Fruit fly (Drosophila melanogaster) whole organism, embryonic: Measurements from ENCODE around the gene CG6891.

ENCODE experiments used
- Aef1 ChIP-seq: fragments of 200-800 bp; sonication (Bioruptor generic); IDR thresholded peaks from 3 replicates; pipeline ENCODE4 v1.3.6; 2022; ENCODE audit warnings: missing biosample characterization, missing genetic modification characterization
- Atf3 ChIP-seq: fragments of 200-800 bp; sonication (Bioruptor generic); optimal IDR thresholded peaks from 3 replicates; lab custom pipeline; 2016; ENCODE audit warnings: missing biosample characterization, missing genetic modification characterization
- BEAF-32 ChIP-seq: fragments of 200-800 bp; sonication (Bioruptor generic); optimal IDR thresholded peaks from 3 replicates; lab custom pipeline; 2017; ENCODE audit warnings: missing biosample characterization, missing genetic modification characterization, mild to moderate bottlenecking, moderate library complexity, missing genetic modification reagents
- Bgb ChIP-seq: fragments of 200-800 bp; sonication (Bioruptor generic); IDR thresholded peaks from 2 replicates; pipeline ENCODE4 v1.3.6; 2022; ENCODE audit warnings: missing biosample characterization, missing genetic modification characterization; ENCODE audit not compliant: partially characterized antibody
- CG10267 ChIP-seq: fragments of 200-800 bp; sonication (Bioruptor generic); optimal IDR thresholded peaks from 2 replicates; lab custom pipeline; 2018; ENCODE audit warnings: missing biosample characterization, mild to moderate bottlenecking, missing genetic modification characterization, moderate library complexity
- CG11504 ChIP-seq: fragments of 200-800 bp; sonication (Bioruptor generic); optimal IDR thresholded peaks from 3 replicates; lab custom pipeline; 2019; ENCODE audit warnings: missing biosample characterization, mild to moderate bottlenecking, missing genetic modification characterization, moderate library complexity
- CG14441 ChIP-seq: fragments of 200-800 bp; sonication (Bioruptor generic); IDR thresholded peaks from 2 replicates; pipeline ENCODE4 v1.3.6; 2022; ENCODE audit warnings: missing biosample characterization, missing genetic modification characterization
- CG1529 ChIP-seq: fragments of 200-800 bp; sonication (Bioruptor generic); optimal IDR thresholded peaks from 3 replicates; lab custom pipeline; 2018; ENCODE audit warnings: missing biosample characterization, missing genetic modification characterization
- CG17186 ChIP-seq: fragments of 200-800 bp; sonication (Bioruptor generic); optimal IDR thresholded peaks from 3 replicates; lab custom pipeline; 2017; ENCODE audit warnings: missing biosample characterization, missing genetic modification reagents, missing genetic modification characterization
- CG17328 ChIP-seq: fragments of 200-800 bp; sonication (Bioruptor generic); IDR thresholded peaks from 2 replicates; pipeline ENCODE4 v1.3.6; 2022; ENCODE audit warnings: missing biosample characterization, missing genetic modification characterization
- CG17612 ChIP-seq: fragments of 200-800 bp; sonication (Bioruptor generic); IDR thresholded peaks from 2 replicates; pipeline ENCODE4 v1.3.6; 2022; ENCODE audit warnings: missing biosample characterization, missing genetic modification characterization
- CG30403 ChIP-seq: fragments of 200-800 bp; sonication (Bioruptor generic); optimal IDR thresholded peaks from 3 replicates; lab custom pipeline; 2016; ENCODE audit warnings: missing biosample characterization, missing genetic modification characterization
- CG32772 ChIP-seq: fragments of 200-800 bp; sonication (Bioruptor generic); IDR thresholded peaks from 2 replicates; pipeline ENCODE4 v1.3.6; 2022; ENCODE audit warnings: missing biosample characterization, missing genetic modification characterization
- CG34224 ChIP-seq: fragments of 200-800 bp; sonication (Bioruptor generic); IDR thresholded peaks from 3 replicates; pipeline ENCODE4 v1.3.6; 2022; ENCODE audit warnings: missing biosample characterization, missing genetic modification characterization; ENCODE audit not compliant: partially characterized antibody
- CG34376 ChIP-seq: fragments of 200-800 bp; sonication (Bioruptor generic); optimal IDR thresholded peaks from 2 replicates; lab custom pipeline; 2018; ENCODE audit warnings: missing biosample characterization, mild to moderate bottlenecking, missing genetic modification characterization
- CG3847 ChIP-seq: fragments of 200-800 bp; sonication (Bioruptor generic); IDR thresholded peaks from 2 replicates; pipeline ENCODE4 v1.3.6; 2022; ENCODE audit warnings: missing biosample characterization, missing genetic modification characterization
- CG6791 ChIP-seq: fragments of 200-800 bp; sonication (Bioruptor generic); IDR thresholded peaks from 3 replicates; pipeline ENCODE4 v1.3.6; 2022; ENCODE audit warnings: missing biosample characterization, missing genetic modification characterization; ENCODE audit not compliant: partially characterized antibody
- CG6813 ChIP-seq: fragments of 200-800 bp; sonication (Bioruptor generic); optimal IDR thresholded peaks from 2 replicates; lab custom pipeline; 2017; ENCODE audit warnings: missing biosample characterization, missing genetic modification characterization, mild to moderate bottlenecking, moderate library complexity, missing genetic modification reagents
- CG7357 ChIP-seq: fragments of 200-800 bp; sonication (Bioruptor generic); IDR thresholded peaks from 3 replicates; pipeline ENCODE4 v1.3.6; 2022; ENCODE audit warnings: missing biosample characterization, missing genetic modification characterization
- CG7556 ChIP-seq: fragments of 200-800 bp; sonication (Bioruptor generic); optimal IDR thresholded peaks from 2 replicates; lab custom pipeline; 2017; ENCODE audit warnings: missing biosample characterization, mild to moderate bottlenecking, missing genetic modification characterization
- CG8281 ChIP-seq: fragments of 200-800 bp; sonication (Bioruptor generic); optimal IDR thresholded peaks from 2 replicates; lab custom pipeline; 2018; ENCODE audit warnings: missing biosample characterization, mild to moderate bottlenecking, missing genetic modification characterization, moderate library complexity
- CG8359 ChIP-seq: fragments of 200-800 bp; sonication (Bioruptor generic); optimal IDR thresholded peaks from 2 replicates; lab custom pipeline; 2017; ENCODE audit warnings: missing biosample characterization, mild to moderate bottlenecking, missing genetic modification characterization, borderline replicate concordance
- CG9932 ChIP-seq: fragments of 200-800 bp; sonication (Bioruptor generic); IDR thresholded peaks from 2 replicates; pipeline ENCODE4 v1.3.6; 2022; ENCODE audit warnings: missing biosample characterization, missing genetic modification characterization
- CTCF ChIP-seq: fragments of 200-800 bp; sonication (Bioruptor generic); optimal IDR thresholded peaks from 2 replicates; lab custom pipeline; 2017; ENCODE audit warnings: missing biosample characterization, mild to moderate bottlenecking, missing genetic modification characterization, moderate library complexity
- Dip3 ChIP-seq: fragments of 200-800 bp; sonication (Bioruptor generic); optimal IDR thresholded peaks from 3 replicates; lab custom pipeline; 2016; ENCODE audit warnings: missing biosample characterization, missing genetic modification characterization
- Eip74EF ChIP-seq, 2 experiments: fragments of 200-800 bp in 1 of 2; fragments of >200 bp in 1 of 2; sonication (Bioruptor generic) in 1 of 2; optimal IDR thresholded peaks; 2 replicates each; lab custom pipeline; 2017 to 2019; ENCODE audit warnings: missing biosample characterization in 2 of 2, missing genetic modification characterization in 2 of 2, mild to moderate bottlenecking in 1 of 2, moderate library complexity in 1 of 2
- HLH4C ChIP-seq: fragments of 200-800 bp; sonication (Bioruptor generic); IDR thresholded peaks from 3 replicates; pipeline ENCODE4 v1.3.6; 2022; ENCODE audit warnings: missing biosample characterization, missing genetic modification characterization; ENCODE audit not compliant: partially characterized antibody
- Hmr ChIP-seq: fragments of 200-800 bp; sonication (Bioruptor generic); optimal IDR thresholded peaks from 3 replicates; lab custom pipeline; 2017; ENCODE audit warnings: mild to moderate bottlenecking, missing biosample characterization, missing genetic modification reagents, missing genetic modification characterization
- MBD-R2 ChIP-seq: fragments of 200-800 bp; sonication (Bioruptor generic); IDR thresholded peaks from 2 replicates; pipeline ENCODE4 v1.3.6; 2022; ENCODE audit warnings: missing biosample characterization, missing genetic modification characterization
- MESR4 ChIP-seq: fragments of 200-800 bp; sonication (Bioruptor generic); optimal IDR thresholded peaks from 2 replicates; lab custom pipeline; 2018; ENCODE audit warnings: missing biosample characterization, mild to moderate bottlenecking, missing genetic modification characterization, moderate library complexity
- Rfx ChIP-seq: fragments of 200-800 bp; sonication (Bioruptor generic); IDR thresholded peaks from 2 replicates; pipeline ENCODE4 v1.3.6; 2022; ENCODE audit warnings: missing biosample characterization, missing genetic modification characterization
- Usf ChIP-seq: fragments of 200-800 bp; sonication (Bioruptor generic); optimal IDR thresholded peaks from 2 replicates; lab custom pipeline; 2017; ENCODE audit warnings: missing genotype, missing biosample characterization, missing genetic modification characterization
- al ChIP-seq: fragments of 200-800 bp; sonication (Bioruptor generic); IDR thresholded peaks from 2 replicates; pipeline ENCODE4 v1.3.6; 2022; ENCODE audit warnings: missing biosample characterization, missing genetic modification characterization
- br ChIP-seq: fragments of >200 bp; optimal IDR thresholded peaks from 2 replicates; lab custom pipeline; 2017
- chinmo ChIP-seq: fragments of 200-800 bp; sonication (Bioruptor generic); IDR thresholded peaks from 4 replicates; pipeline ENCODE4 v1.3.6; 2022; ENCODE audit warnings: missing biosample characterization, missing genetic modification characterization; ENCODE audit not compliant: partially characterized antibody
- gfzf ChIP-seq: fragments of 200-800 bp; sonication (Bioruptor generic); optimal IDR thresholded peaks from 2 replicates; lab custom pipeline; 2016; ENCODE audit warnings: missing biosample characterization, mild to moderate bottlenecking, missing genetic modification characterization, moderate library complexity
- her ChIP-seq: fragments of 200-800 bp; sonication (Bioruptor generic); optimal IDR thresholded peaks from 2 replicates; lab custom pipeline; 2016; ENCODE audit warnings: missing biosample characterization, missing genetic modification characterization
- hkb ChIP-seq, 2 experiments: fragments of 200-800 bp in 1 of 2; fragments of >200 bp in 1 of 2; sonication (Bioruptor generic) in 1 of 2; IDR thresholded peaks in 1 of 2; optimal IDR thresholded peaks in 1 of 2; 2 replicates each; pipeline versions ENCODE4 v1.3.6 to Lab custom; 2017 to 2022; ENCODE audit warnings: missing biosample characterization in 1 of 2, missing genetic modification characterization in 1 of 2
- nerfin-1 ChIP-seq: fragments of 200-800 bp; sonication (Bioruptor generic); optimal IDR thresholded peaks from 3 replicates; lab custom pipeline; 2019; ENCODE audit warnings: missing biosample characterization, mild to moderate bottlenecking, missing genetic modification characterization, moderate library complexity
- nmo ChIP-seq: fragments of 200-800 bp; sonication (Bioruptor generic); optimal IDR thresholded peaks from 2 replicates; lab custom pipeline; 2018; ENCODE audit warnings: missing biosample characterization, mild to moderate bottlenecking, missing genetic modification characterization, moderate library complexity
- nom ChIP-seq: fragments of 200-800 bp; sonication (Bioruptor generic); optimal IDR thresholded peaks from 2 replicates; lab custom pipeline; 2017; ENCODE audit warnings: missing biosample characterization, missing genetic modification characterization, mild to moderate bottlenecking, moderate library complexity, missing genetic modification reagents
- pfk ChIP-seq: fragments of 200-800 bp; sonication (Bioruptor generic); optimal IDR thresholded peaks from 2 replicates; lab custom pipeline; 2018; ENCODE audit warnings: missing biosample characterization, mild to moderate bottlenecking, missing genetic modification characterization, moderate library complexity
- phol ChIP-seq: fragments of 200-800 bp; sonication (Bioruptor generic); optimal IDR thresholded peaks from 3 replicates; lab custom pipeline; 2018; ENCODE audit warnings: missing biosample characterization, mild to moderate bottlenecking, missing genetic modification characterization, moderate library complexity
- sna ChIP-seq: fragments of 200-800 bp; sonication (Bioruptor generic); IDR thresholded peaks from 2 replicates; pipeline ENCODE4 v1.3.6; 2022; ENCODE audit warnings: missing biosample characterization, missing genetic modification characterization; ENCODE audit not compliant: partially characterized antibody
- ttk ChIP-seq: fragments of 200-800 bp; sonication (Bioruptor generic); IDR thresholded peaks from 2 replicates; pipeline ENCODE4 v2.1.2; 2022; ENCODE audit warnings: missing biosample characterization, missing genetic modification characterization
- vnd ChIP-seq: fragments of 200-800 bp; sonication (Bioruptor generic); IDR thresholded peaks from 3 replicates; pipeline ENCODE4 v1.3.6; 2022; ENCODE audit warnings: missing biosample characterization, missing genetic modification characterization; ENCODE audit not compliant: partially characterized antibody

The CG6891 gene

DNA sequence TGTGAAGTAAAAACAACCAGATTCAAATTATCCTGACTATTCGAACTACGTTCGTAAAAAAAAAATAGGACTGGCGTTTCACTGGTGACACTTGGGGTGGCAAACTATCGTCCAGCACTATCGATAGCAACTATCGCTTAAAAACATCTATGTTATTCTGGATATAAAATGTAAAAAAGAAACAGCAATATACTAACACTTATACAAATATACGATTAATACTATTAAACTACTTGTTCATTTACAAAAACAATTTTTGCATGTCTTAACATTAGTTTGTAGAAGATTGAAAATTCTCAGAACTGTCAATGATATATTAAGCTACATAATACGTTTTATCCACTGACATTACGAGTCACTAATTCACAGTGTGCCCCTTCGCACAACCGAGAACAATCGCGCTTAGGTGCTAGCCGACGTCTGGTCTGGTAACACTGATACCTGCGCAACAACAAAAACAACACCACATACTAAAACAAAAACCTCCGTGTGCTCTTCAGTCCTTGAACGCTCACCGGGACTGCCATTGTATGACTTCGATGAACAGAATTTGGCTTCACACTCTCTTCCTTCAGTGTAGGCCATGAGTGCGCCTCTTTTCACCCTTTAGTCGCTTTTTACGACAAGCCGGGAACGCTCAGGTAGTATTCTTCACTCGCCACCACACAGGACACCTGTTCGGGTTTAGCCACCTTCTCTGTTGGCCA, 8.5 kb downstream of the CG6891 start, which contains the start of gene CG18259 (continued):
- TF ChIP-seq nom (GFP tag; lab: Kevin White, UChicago), result no peak
- no peak for TF ChIP-seq al (GFP tag; lab: Robert Waterston, UW)
- no peak for TF ChIP-seq her (GFP tag; lab: Kevin White, UChicago)
- peak; percentile 12 for TF ChIP-seq hkb (optimal IDR thresholded peaks at IDR 0.05; lab: Kevin White, UChicago)
- no peak for TF ChIP-seq hkb (GFP tag; IDR thresholded peaks at IDR 0.05; lab: Robert Waterston, UW)
- TF ChIP-seq Dip3 (GFP tag; lab: Kevin White, UChicago), result no peak
- TF ChIP-seq CG1529 (GFP tag; lab: Kevin White, UChicago), result no peak
- no peak for TF ChIP-seq Atf3 (GFP tag; lab: Kevin White, UChicago)
- TF ChIP-seq Rfx (GFP tag; lab: Robert Waterston, UW), result 0 out of 2 replicates have a peak, but pooled peaks have one; percentile 17
- TF ChIP-seq CG7556 (GFP tag; lab: Kevin White, UChicago), result no peak
- TF ChIP-seq CG6813, result no peak
- no peak for TF ChIP-seq CG17328 (GFP tag; lab: Robert Waterston, UW)
- no peak for TF ChIP-seq CTCF (GFP tag; lab: Kevin White, UChicago)
- peak; percentile 39 for TF ChIP-seq Hmr (GFP tag; lab: Kevin White, UChicago)
- TF ChIP-seq nmo (GFP tag; lab: Kevin White, UChicago), result peak; percentile 69
- no peak for TF ChIP-seq Usf (GFP tag; lab: Kevin White, UChicago)
- TF ChIP-seq gfzf (GFP tag; lab: Kevin White, UChicago), result peak; percentile 80
- TF ChIP-seq HLH4C (GFP tag; lab: Robert Waterston, UW), result peak; percentile 70; the same call in 1 of the 3 replicates
- no peak for TF ChIP-seq ttk (GFP tag; lab: Robert Waterston, UW)
- peak; percentile 43 for TF ChIP-seq CG9932 (GFP tag; lab: Robert Waterston, UW)
- TF ChIP-seq CG30403 (GFP tag; lab: Kevin White, UChicago), result peak; percentile 1
- TF ChIP-seq MESR4 (GFP tag; lab: Kevin White, UChicago), result peak; percentile 54
- TF ChIP-seq sna, result peak; percentile 70; the same call in 1 of the 2 replicates
- no peak for TF ChIP-seq CG14441 (GFP tag; lab: Robert Waterston, UW)
- peak; percentile 54 for TF ChIP-seq CG32772 (GFP tag; lab: Robert Waterston, UW)
- TF ChIP-seq CG17612 (GFP tag; lab: Robert Waterston, UW), result no peak
- TF ChIP-seq CG7357 (GFP tag; lab: Robert Waterston, UW), result peak; percentile 96
- peak; percentile 72; the same call in 2 of the 3 replicates for TF ChIP-seq CG6791 (GFP tag; lab: Robert Waterston, UW)
- no peak for TF ChIP-seq br (lab: Kevin White, UChicago)
- TF ChIP-seq CG34376 (GFP tag; lab: Kevin White, UChicago), result no peak
- TF ChIP-seq CG8281 (tag; lab: Kevin White, UChicago), result no peak

DNA sequence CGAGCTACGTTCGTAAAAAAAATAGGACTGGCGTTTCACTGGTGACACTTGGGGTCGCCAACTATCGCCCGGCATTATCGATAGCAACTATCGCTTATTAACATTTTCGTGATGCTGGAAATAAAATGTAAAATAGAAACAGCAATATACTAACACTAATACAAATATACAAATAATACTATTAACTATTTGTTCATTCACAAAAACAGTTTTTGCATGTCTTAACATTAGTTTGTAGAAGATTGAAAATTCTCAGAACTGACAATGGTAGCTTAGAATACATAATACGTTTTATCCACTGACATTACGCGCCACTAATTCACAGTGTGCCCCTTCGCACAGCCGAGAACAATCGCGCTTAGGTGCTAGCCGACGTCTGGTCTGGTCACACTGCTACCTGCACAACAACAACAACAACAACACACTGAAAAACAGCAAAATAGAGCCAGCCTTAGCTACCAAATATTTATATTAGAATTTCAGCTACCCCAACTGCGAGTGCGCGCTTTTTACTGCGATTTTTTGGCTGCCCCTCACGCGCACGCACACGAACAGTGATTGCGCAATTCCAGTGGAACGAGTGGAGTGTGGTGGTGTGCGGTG, 13.2 kb downstream of the CG6891 start, which contains the start of the genes CG6961 and S6KL:
TSS of gene CG6961 (minus strand) at position 68 of the 603 bp plus-strand sequence.
TSS of gene S6KL (plus strand) at position 322 of the 603 bp plus-strand sequence.
- peak; percentile 53 for TF ChIP-seq phol
- TF ChIP-seq Eip74EF (GFP tag; optimal IDR thresholded peaks at IDR 0.05; lab: Kevin White, UChicago), result peak in 1 of 2 experiments; percentile 78
- TF ChIP-seq BEAF-32 (GFP tag; lab: Kevin White, UChicago), result peak; percentile 93
- peak; percentile 69 for TF ChIP-seq Bgb (GFP tag; lab: Robert Waterston, UW)
- peak; percentile 62 for TF ChIP-seq CG17186 (GFP tag; lab: Kevin White, UChicago)
- 0 out of 4 replicates have a peak, but pooled peaks have one; percentile 11 for TF ChIP-seq chinmo (GFP tag; lab: Robert Waterston, UW)
- peak; percentile 64 for TF ChIP-seq CG6791 (GFP tag; lab: Robert Waterston, UW)
- TF ChIP-seq CG11504 (tag; lab: Kevin White, UChicago), result peak; percentile 28
- TF ChIP-seq Aef1 (GFP tag; lab: Robert Waterston, UW), result peak; percentile 40; the same call in 2 of the 3 replicates
- peak; percentile 61; the same call in 2 of the 3 replicates for TF ChIP-seq CG34224 (GFP tag; lab: Robert Waterston, UW)
- TF ChIP-seq MBD-R2, result peak; percentile 43
- peak; percentile 31 for TF ChIP-seq nerfin-1 (tag; lab: Kevin White, UChicago)
- peak; percentile 74 for TF ChIP-seq pfk (GFP tag; lab: Kevin White, UChicago)
- TF ChIP-seq CG3847 (GFP tag; lab: Robert Waterston, UW), result peak; percentile 43
- TF ChIP-seq CG8359 (GFP tag; lab: Kevin White, UChicago), result no peak
- TF ChIP-seq vnd (GFP tag; lab: Robert Waterston, UW), result peak; percentile 82
- TF ChIP-seq CG10267, result peak; percentile 31
